Fruit fly (Drosophila melanogaster) whole organism, wandering third instar larva: ENCODE measurements around the gene dnt.

Source experiments
- Dif ChIP-seq: fragments of 200-275, 200-300 bp; sonication (Bioruptor generic); optimal IDR thresholded peaks from 2 replicates; lab custom pipeline; 2018; ENCODE audit warnings: missing biosample characterization, missing genetic modification characterization; ENCODE audit not compliant: partially characterized antibody
- br ChIP-seq: fragments of 200-800 bp; sonication (Bioruptor generic); optimal IDR thresholded peaks from 2 replicates; lab custom pipeline; 2016; ENCODE audit warnings: missing biosample characterization, missing genetic modification characterization

- TF ChIP-seq Dif (GFP tag; lab: Kevin White, UChicago) (no peak), br (GFP tag; lab: Kevin White, UChicago) (no peak)
These were observed 63.2 kb downstream of the dnt start, which contains the start of the genes CG17564 and CG10750 for dm6 chr2L:19299833-19300305.
